Worm (Caenorhabditis elegans) whole organism, L1 larva: ENCODE results near the gene cyp-13A10.

Experiments used
- blmp-1 ChIP-seq: fragments of 150-350 bp; optimal IDR thresholded peaks from 2 replicates; lab custom pipeline; 2014; ENCODE audit warnings: missing biosample characterization, missing genetic modification characterization
- lin-13 ChIP-seq: fragments of 150-350 bp; optimal IDR thresholded peaks from 2 replicates; lab custom pipeline; 2014; ENCODE audit warnings: missing biosample characterization, missing genetic modification reagents, missing genetic modification characterization
- nhr-28 ChIP-seq: fragments of 150-350 bp; optimal IDR thresholded peaks from 2 replicates; lab custom pipeline; 2014; ENCODE audit warnings: missing biosample characterization, missing genetic modification characterization

DNA sequence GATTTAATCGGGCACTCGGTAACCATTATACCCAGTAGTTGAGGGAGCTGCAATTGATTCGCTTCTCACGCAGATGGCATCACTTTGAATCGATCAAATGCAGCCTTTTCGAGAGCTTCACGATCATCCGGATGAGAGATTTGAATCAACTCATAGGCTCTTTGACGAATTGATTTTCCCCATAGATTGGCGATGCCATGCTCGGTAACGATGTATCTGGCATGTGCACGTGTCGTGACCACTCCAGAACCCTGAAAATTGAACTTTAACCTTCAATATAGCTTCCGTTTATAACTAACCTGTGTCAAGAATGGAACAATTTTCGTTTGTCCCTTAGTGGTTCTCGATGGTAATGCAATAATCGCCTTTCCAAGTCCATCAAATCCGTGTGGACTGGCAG is 21.5 kb upstream of the cyp-13A10 start:
- TF ChIP-seq nhr-28 (tag; lab: Kevin White, UChicago) (no peak), blmp-1 (tag; lab: Kevin White, UChicago) (no peak), lin-13 (no peak)
